Worm (Caenorhabditis elegans): ENCODE results near the gene sra-2.

DNA sequence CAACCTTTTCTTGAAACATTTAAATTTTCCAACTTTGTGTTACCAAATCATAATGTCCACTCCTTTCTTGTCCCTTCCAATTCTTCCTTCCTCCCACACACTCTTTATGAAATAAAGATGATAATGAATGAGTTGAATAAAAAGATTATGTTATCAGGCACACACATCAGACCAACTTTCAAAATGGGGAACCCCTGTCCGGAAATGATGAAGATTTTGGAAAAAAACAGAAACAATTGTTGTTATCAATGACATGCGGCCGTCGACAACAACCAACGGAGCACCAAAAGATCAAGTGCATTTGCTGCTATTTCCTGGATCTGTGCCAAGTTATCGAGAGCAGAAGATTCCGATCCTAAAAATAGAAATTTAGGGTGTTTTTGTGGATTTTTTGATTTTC is 45.2 kb upstream of the sra-2 start:
- no peak for TF ChIP-seq tbx-2 (tag; optimal IDR thresholded peaks at IDR 0.05)
- TF ChIP-seq F13H6.1 (tag; optimal IDR thresholded peaks at IDR 0.05): no peak
- TF ChIP-seq ceh-30 (tag; optimal IDR thresholded peaks at IDR 0.05): no peak
- no peak for TF ChIP-seq K09A11.1 (tag; optimal IDR thresholded peaks at IDR 0.05; ENCODE audit: insufficient read depth)
- no peak for TF ChIP-seq nhr-11 (tag; optimal IDR thresholded peaks at IDR 0.05)
- no peak for TF ChIP-seq pag-3 (tag; optimal IDR thresholded peaks at IDR 0.05; ENCODE audit: borderline replicate concordance)
- TF ChIP-seq unc-86 (tag; optimal IDR thresholded peaks at IDR 0.05): no peak
- no peak for TF ChIP-seq rnt-1 (tag; optimal IDR thresholded peaks at IDR 0.05)
- no peak for TF ChIP-seq sox-4 (tag; optimal IDR thresholded peaks at IDR 0.05)
- TF ChIP-seq ama-1 (optimal IDR thresholded peaks at IDR 0.05): no peak
- TF ChIP-seq che-1 (tag; optimal IDR thresholded peaks at IDR 0.05): no peak
- TF ChIP-seq Y22D7AL.16 (tag; optimal IDR thresholded peaks at IDR 0.05): no peak
- TF ChIP-seq ceh-2 (tag; optimal IDR thresholded peaks at IDR 0.05): no peak
- no peak for TF ChIP-seq pqm-1 (tag; optimal IDR thresholded peaks at IDR 0.05)

All from whole organism, late embryonic.